Worm (Caenorhabditis elegans) whole organism, early embryonic: ENCODE results near the gene ceh-92.

Source experiments
- B0310.2 ChIP-seq: sonication (generic microtip); optimal IDR thresholded peaks from 2 replicates; lab custom pipeline; 2016; ENCODE audit warnings: mild to moderate bottlenecking, missing genetic modification characterization, missing compliant biosample characterization
- F13C5.2 ChIP-seq: sonication (generic microtip); optimal IDR thresholded peaks from 2 replicates; lab custom pipeline; 2017; ENCODE audit warnings: mild to moderate bottlenecking, missing genetic modification characterization, inconsistent platforms, missing compliant biosample characterization
- ama-1 ChIP-seq: fragments of 150-350 bp; optimal IDR thresholded peaks from 2 replicates; lab custom pipeline; 2014
- ets-7 ChIP-seq: sonication (generic microtip); optimal IDR thresholded peaks from 2 replicates; lab custom pipeline; 2016; ENCODE audit warnings: missing genotype, missing genetic modification characterization, missing compliant biosample characterization
- flt-1 ChIP-seq: fragments of 200-800 bp; sonication (Bioruptor generic); IDR thresholded peaks from 2 replicates; pipeline ENCODE4 v1.3.6; 2022; ENCODE audit warnings: missing genetic modification characterization, missing compliant biosample characterization
- hmg-4 ChIP-seq: fragments of 200-800 bp; sonication (Bioruptor generic); optimal IDR thresholded peaks from 2 replicates; lab custom pipeline; 2018; ENCODE audit warnings: mild to moderate bottlenecking, missing genetic modification characterization, missing compliant biosample characterization
- hnd-1 ChIP-seq: sonication (generic microtip); optimal IDR thresholded peaks from 2 replicates; lab custom pipeline; 2016; ENCODE audit warnings: missing genetic modification characterization, missing compliant biosample characterization
- pes-1 ChIP-seq: fragments of 200-800 bp; sonication (Bioruptor generic); IDR thresholded peaks from 2 replicates; pipeline ENCODE4 v1.3.6; 2022; ENCODE audit warnings: missing genetic modification reagents, missing genetic modification characterization, missing compliant biosample characterization
- sea-1 ChIP-seq: fragments of 200-800 bp; sonication (Bioruptor generic); conservative IDR thresholded peaks from 2 replicates; pipeline ENCODE4 v1.3.6; 2022; ENCODE audit warnings: missing genetic modification characterization, missing compliant biosample characterization
- tbx-37 ChIP-seq: fragments of 200-800 bp; sonication (Bioruptor generic); conservative IDR thresholded peaks from 2 replicates; pipeline ENCODE4 v1.3.6; 2022; ENCODE audit warnings: missing genetic modification reagents, missing genetic modification characterization, missing compliant biosample characterization
- tra-4 ChIP-seq: sonication (generic microtip); optimal IDR thresholded peaks from 2 replicates; lab custom pipeline; 2017; ENCODE audit warnings: missing genetic modification characterization, missing compliant biosample characterization

DNA sequence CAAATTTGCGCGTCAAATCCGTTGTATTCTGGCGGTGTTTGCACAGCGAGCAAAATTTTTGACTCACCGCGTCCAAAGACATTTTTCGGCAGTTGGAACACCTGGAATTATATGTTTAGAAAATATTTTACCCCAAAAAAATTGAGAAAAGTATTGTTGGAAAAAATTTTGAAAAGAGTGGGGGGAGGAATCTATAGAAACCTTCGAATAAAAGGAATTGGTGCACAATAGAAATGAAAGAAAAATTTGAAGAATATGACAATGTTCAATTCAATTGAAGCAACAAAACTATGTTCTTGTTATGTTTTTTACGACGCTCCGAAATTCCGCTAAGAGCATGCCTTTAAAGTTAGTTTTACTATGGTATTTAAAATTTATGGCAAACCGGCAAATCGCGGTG lies 48.0 kb downstream of the ceh-92 start, which contains the start of gene Y66A7A.7:
- no peak for TF ChIP-seq sea-1
- no peak for TF ChIP-seq ama-1 (lab: Kevin White, UChicago)
- no peak for TF ChIP-seq F13C5.2 (tag; lab: Kevin White, UChicago)
- no peak for TF ChIP-seq flt-1 (GFP tag; lab: Robert Waterston, UW)
- TF ChIP-seq tbx-37 (GFP tag; lab: Robert Waterston, UW), result no peak
- TF ChIP-seq hnd-1 (tag; lab: Kevin White, UChicago), result no peak
- TF ChIP-seq ets-7 (tag; lab: Kevin White, UChicago), result no peak
- TF ChIP-seq tra-4 (tag; lab: Kevin White, UChicago), result no peak
- TF ChIP-seq B0310.2 (tag; lab: Kevin White, UChicago), result no peak
- no peak for TF ChIP-seq hmg-4 (GFP tag; lab: Kevin White, UChicago)
- TF ChIP-seq pes-1 (GFP tag; lab: Robert Waterston, UW), result no peak
